Worm (Caenorhabditis elegans): ENCODE measurements around the gene cwp-2.

cwp-2 gene

DNA sequence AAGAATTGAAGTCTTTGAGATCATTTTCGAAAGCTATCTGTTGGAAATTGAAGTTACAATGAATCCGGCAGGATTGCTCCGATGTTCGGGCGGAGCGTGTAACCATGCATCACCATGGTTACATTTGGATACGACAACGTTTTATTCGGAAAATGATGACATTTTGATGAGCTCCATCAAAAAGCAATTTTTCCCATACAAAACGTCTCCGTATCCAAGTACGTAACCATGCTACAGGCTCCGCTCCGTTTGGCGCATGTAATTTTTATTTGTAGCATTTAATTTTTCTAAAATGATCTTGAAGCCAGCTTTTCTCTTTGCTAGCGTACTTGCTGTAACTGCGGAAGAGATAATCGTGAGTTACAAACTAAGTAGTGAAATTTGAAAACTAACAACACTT is at the start of gene cwp-2, which contains the start of gene cwp-3:
Gene cwp-2 (minus strand): TSS at position 101 of the 400 bp plus-strand sequence.
Gene cwp-3 (plus strand): TSS at position 293 of the 400 bp plus-strand sequence.
- TF ChIP-seq spr-1 (tag; optimal IDR thresholded peaks at IDR 0.05) (no peak), F49E8.2 (tag; optimal IDR thresholded peaks at IDR 0.05; ENCODE audit: borderline replicate concordance) (no peak), Y105C5A.15 (GFP tag; IDR thresholded peaks at IDR 0.05) (no peak), gei-8 (GFP tag; optimal IDR thresholded peaks at IDR 0.05) (no peak), lin-39 (tag; optimal IDR thresholded peaks at IDR 0.05) (no peak), nhr-25 (tag; optimal IDR thresholded peaks at IDR 0.05; ENCODE audit: borderline replicate concordance, insufficient read depth) (no peak), lin-38 (GFP tag; IDR thresholded peaks at IDR 0.05) (no peak), arid-1 (GFP tag; conservative IDR thresholded peaks at IDR 0.05) (no peak), ZK337.2 (GFP tag; IDR thresholded peaks at IDR 0.05) (no peak), unc-39 (tag; optimal IDR thresholded peaks at IDR 0.05) (no peak), nhr-102 (tag; optimal IDR thresholded peaks at IDR 0.05) (no peak), cey-2 (tag; optimal IDR thresholded peaks at IDR 0.05; ENCODE audit: borderline replicate concordance, insufficient read depth) (no peak), zip-11 (GFP tag; IDR thresholded peaks at IDR 0.05) (no peak), aha-1 (tag) (no peak), F44E2.7 (GFP tag; IDR thresholded peaks at IDR 0.05) (no peak)

DNA sequence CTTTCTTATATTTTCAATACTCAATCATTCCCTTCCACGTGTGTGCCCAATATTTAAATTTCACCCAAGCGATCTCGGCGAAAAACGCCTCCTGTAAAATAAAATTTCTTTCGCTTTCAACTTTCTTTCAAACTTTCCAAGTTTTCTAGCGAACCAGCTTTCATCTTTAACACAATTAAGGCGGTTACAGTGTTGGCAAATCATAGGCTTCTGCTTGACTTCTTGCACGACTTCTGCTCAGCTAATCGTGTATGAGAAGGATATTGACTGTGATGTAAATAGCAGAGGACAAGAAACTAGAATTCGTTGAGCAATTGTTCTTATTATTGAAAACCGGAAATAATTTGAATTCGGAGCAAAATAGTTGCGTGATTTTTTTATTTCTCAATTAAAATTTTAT is 48.9 kb upstream of the cwp-2 start:
- TF ChIP-seq ZK337.2 (GFP tag; IDR thresholded peaks at IDR 0.05) (no peak), madf-5 (GFP tag; IDR thresholded peaks at IDR 0.05) (no peak), F49E8.2 (tag; optimal IDR thresholded peaks at IDR 0.05; ENCODE audit: borderline replicate concordance) (peak; percentile 30), lin-38 (GFP tag; IDR thresholded peaks at IDR 0.05) (peak; percentile 60), unc-130 (GFP tag; optimal IDR thresholded peaks at IDR 0.05) (peak; percentile 26)

- TF ChIP-seq set-16 (GFP tag; IDR thresholded peaks at IDR 0.05) (peak; percentile 86), zfp-3 (GFP tag; conservative IDR thresholded peaks at IDR 0.05) (no peak)
These were observed 48.3 kb upstream of the cwp-2 start for ce11 chrV:4890781-4891180.

ce11 chrV:4889976-4890479 is 47.6 kb upstream of the cwp-2 start, which contains the start of gene T19H12.2:
Gene T19H12.2 (plus strand): TSS chrV:4890429.
- TF ChIP-seq lin-13 (GFP tag; optimal IDR thresholded peaks at IDR 0.05) (peak; percentile 32), snpc-1.2 (GFP tag; IDR thresholded peaks at IDR 0.05) (peak; percentile 78), vab-7 (GFP tag; IDR thresholded peaks at IDR 0.05) (peak; percentile 18; the same call in 1 of the 2 replicates), unc-130 (GFP tag; optimal IDR thresholded peaks at IDR 0.05) (peak; percentile 91), F49E8.2 (tag; optimal IDR thresholded peaks at IDR 0.05; ENCODE audit: borderline replicate concordance) (peak; percentile 85), Y48G9A.11 (GFP tag; IDR thresholded peaks at IDR 0.05) (peak; percentile 87), spr-1 (tag; optimal IDR thresholded peaks at IDR 0.05) (no peak), madf-5 (GFP tag; IDR thresholded peaks at IDR 0.05) (no peak), lin-38 (GFP tag; IDR thresholded peaks at IDR 0.05) (peak; percentile 98)

ce11 chrV:4889477-4889876 is 47.0 kb upstream of the cwp-2 start, which contains the start of gene ugt-12:
Gene ugt-12 (minus strand): TSS chrV:4889629.
- no peak for TF ChIP-seq egl-43 (GFP tag; IDR thresholded peaks at IDR 0.05)
- no peak for TF ChIP-seq zag-1 (tag; optimal IDR thresholded peaks at IDR 0.05)
- peak; percentile 18 for TF ChIP-seq mep-1 (tag; optimal IDR thresholded peaks at IDR 0.05)
- no peak for TF ChIP-seq ceh-32 (tag; optimal IDR thresholded peaks at IDR 0.05; ENCODE audit: poor library complexity)
- TF ChIP-seq vab-7 (GFP tag; IDR thresholded peaks at IDR 0.05) = no peak
- peak; percentile 60 for TF ChIP-seq dmd-6 (GFP tag; IDR thresholded peaks at IDR 0.05)
- no peak for TF ChIP-seq sdz-12 (GFP tag; optimal IDR thresholded peaks at IDR 0.05)
- TF ChIP-seq nhr-77 (tag; optimal IDR thresholded peaks at IDR 0.05) = peak; percentile 58
- TF ChIP-seq lin-38 (GFP tag; IDR thresholded peaks at IDR 0.05) = no peak
- no peak for TF ChIP-seq snpc-1.2 (GFP tag; IDR thresholded peaks at IDR 0.05)
- no peak for TF ChIP-seq Y75B8A.6 (GFP tag; IDR thresholded peaks at IDR 0.05)
- TF ChIP-seq ztf-7 (tag; optimal IDR thresholded peaks at IDR 0.05) = peak; percentile 57
- TF ChIP-seq daf-19 (GFP tag; conservative IDR thresholded peaks at IDR 0.05) = no peak
- TF ChIP-seq nhr-10 (tag; optimal IDR thresholded peaks at IDR 0.05) = no peak
- TF ChIP-seq fos-1 (tag; optimal IDR thresholded peaks at IDR 0.05) = no peak
- no peak for TF ChIP-seq lin-15B (tag; optimal IDR thresholded peaks at IDR 0.05)
- TF ChIP-seq F44E2.7 (GFP tag; IDR thresholded peaks at IDR 0.05) = no peak
- no peak for TF ChIP-seq ceh-28 (tag; optimal IDR thresholded peaks at IDR 0.05)
- no peak for TF ChIP-seq unc-39 (tag; optimal IDR thresholded peaks at IDR 0.05)
- peak; percentile 18 for TF ChIP-seq hlh-30 (tag; optimal IDR thresholded peaks at IDR 0.05; ENCODE audit: insufficient read depth)
- TF ChIP-seq nhr-11 (tag; optimal IDR thresholded peaks at IDR 0.05) = no peak
- TF ChIP-seq set-16 (GFP tag; IDR thresholded peaks at IDR 0.05) = no peak
- peak; percentile 28 for TF ChIP-seq nhr-102 (tag; optimal IDR thresholded peaks at IDR 0.05)
- no peak for TF ChIP-seq daf-16 (GFP tag; optimal IDR thresholded peaks at IDR 0.05)
- TF ChIP-seq daf-16 (tag; optimal IDR thresholded peaks at IDR 0.05) = peak; percentile 54
